Fruit fly (Drosophila melanogaster): ENCODE measurements around the gene Karybeta3.

Karybeta3 gene

DNA sequence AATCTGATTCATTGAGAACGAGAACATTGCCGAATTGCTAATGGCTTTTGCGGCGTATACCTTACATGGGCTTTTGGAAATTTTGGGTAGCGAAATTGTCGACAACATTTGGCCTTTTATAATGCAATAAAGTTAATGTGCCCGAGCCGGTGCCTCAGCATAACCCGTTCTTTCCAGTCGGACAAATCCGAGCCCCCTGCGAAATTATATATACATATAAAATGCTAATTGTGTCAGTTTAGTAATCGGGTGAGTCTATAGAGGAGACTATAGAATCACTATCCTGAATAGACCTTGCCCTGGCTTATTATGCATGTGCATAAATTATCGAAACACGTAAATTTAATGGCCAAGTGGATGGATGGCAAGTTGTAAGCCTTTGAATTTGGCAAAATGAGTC, 29.4 kb downstream of the Karybeta3 start:
- no peak for TF ChIP-seq CG34367 (tag; optimal IDR thresholded peaks at IDR 0.05)
- TF ChIP-seq Snoo (tag; optimal IDR thresholded peaks at IDR 0.05), result no peak
- TF ChIP-seq D1 (tag; optimal IDR thresholded peaks at IDR 0.05), result no peak
- no peak for TF ChIP-seq rn (GFP tag; IDR thresholded peaks at IDR 0.05)
- no peak for TF ChIP-seq CG9948 (tag; optimal IDR thresholded peaks at IDR 0.05)
- TF ChIP-seq CG10348 (GFP tag; IDR thresholded peaks at IDR 0.05), result no peak

DNA sequence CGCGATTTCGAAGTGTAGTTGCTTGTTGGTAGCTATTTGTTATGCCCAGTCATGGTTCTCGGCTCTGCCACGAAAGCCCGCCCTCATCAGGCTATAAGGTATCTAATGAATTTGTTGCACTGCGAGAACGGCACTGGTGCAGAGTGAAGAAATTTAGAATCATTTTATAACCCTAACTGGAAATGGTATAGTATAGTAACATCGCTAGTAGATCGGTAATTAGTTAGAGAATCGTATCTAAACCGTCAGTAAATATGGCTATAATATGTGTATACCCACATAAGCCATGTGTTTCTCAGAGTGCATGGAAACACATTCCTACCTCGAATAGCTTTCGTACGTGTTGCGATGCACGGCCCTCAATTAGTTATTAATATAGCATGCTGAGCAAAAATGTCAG, 38.2 kb downstream of the Karybeta3 start:
- TF ChIP-seq CG15710 (tag; optimal IDR thresholded peaks at IDR 0.05), result peak; percentile 35
- TF ChIP-seq CG14655 (GFP tag; optimal IDR thresholded peaks at IDR 0.05), result peak; percentile 85
- TF ChIP-seq CG32121 (GFP tag; IDR thresholded peaks at IDR 0.05), result peak; percentile 58
- peak; percentile 53 for TF ChIP-seq CG17806 (tag; optimal IDR thresholded peaks at IDR 0.05)
- TF ChIP-seq CG4496 (GFP tag; IDR thresholded peaks at IDR 0.05), result peak; percentile 80
- TF ChIP-seq Ets98B (GFP tag; IDR thresholded peaks at IDR 0.05), result peak; percentile 17; the same call in 1 of the 2 replicates
- no peak for TF ChIP-seq rn (GFP tag; IDR thresholded peaks at IDR 0.05)
- TF ChIP-seq CG8159 (tag; optimal IDR thresholded peaks at IDR 0.05), result peak; percentile 39
- no peak for TF ChIP-seq D1 (tag; optimal IDR thresholded peaks at IDR 0.05)
- peak; percentile 44 for TF ChIP-seq CG34367 (tag; optimal IDR thresholded peaks at IDR 0.05)
- peak; percentile 56 for TF ChIP-seq Pif1A (GFP tag; optimal IDR thresholded peaks at IDR 0.05)
- TF ChIP-seq EcR (GFP tag; optimal IDR thresholded peaks at IDR 0.05), result no peak
- no peak for TF ChIP-seq gl (tag; optimal IDR thresholded peaks at IDR 0.05)
- peak; percentile 56; the same call in 1 of the 2 replicates for TF ChIP-seq CG12605 (GFP tag; IDR thresholded peaks at IDR 0.05)
- TF ChIP-seq Pif1B (GFP tag; optimal IDR thresholded peaks at IDR 0.05), result peak; percentile 55
- peak; percentile 63 for TF ChIP-seq CG9948 (tag; optimal IDR thresholded peaks at IDR 0.05)
- TF ChIP-seq CG8301 (tag; optimal IDR thresholded peaks at IDR 0.05), result peak; percentile 80

DNA sequence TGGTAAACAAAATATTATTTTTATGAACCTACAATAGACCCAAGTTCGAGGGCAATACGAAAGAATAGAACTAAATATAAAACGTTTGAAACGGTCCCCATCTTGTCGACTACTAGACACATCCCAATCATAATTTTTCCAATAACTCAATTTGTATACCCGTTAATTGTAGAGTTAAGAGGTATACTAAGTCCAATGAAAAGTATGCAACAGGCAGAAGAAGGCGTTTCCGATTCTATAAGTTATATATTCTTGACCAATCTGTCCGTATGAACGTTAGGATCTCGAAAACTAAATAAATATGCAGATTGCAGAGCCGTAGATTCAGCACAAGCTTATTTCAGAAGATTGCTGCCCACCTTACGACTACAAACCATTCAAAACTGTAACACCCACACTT, 41.5 kb downstream of the Karybeta3 start, which contains the start of gene CG33927:
TSS of gene CG33927 (minus strand) at position 101 of the 400 bp plus-strand sequence.
- TF ChIP-seq gl (tag; optimal IDR thresholded peaks at IDR 0.05) (no peak), CG9948 (tag; optimal IDR thresholded peaks at IDR 0.05) (no peak), CG8301 (tag; optimal IDR thresholded peaks at IDR 0.05) (no peak), CG12605 (GFP tag; IDR thresholded peaks at IDR 0.05) (no peak), CG8159 (tag; optimal IDR thresholded peaks at IDR 0.05) (no peak), D1 (tag; optimal IDR thresholded peaks at IDR 0.05) (no peak)

DNA sequence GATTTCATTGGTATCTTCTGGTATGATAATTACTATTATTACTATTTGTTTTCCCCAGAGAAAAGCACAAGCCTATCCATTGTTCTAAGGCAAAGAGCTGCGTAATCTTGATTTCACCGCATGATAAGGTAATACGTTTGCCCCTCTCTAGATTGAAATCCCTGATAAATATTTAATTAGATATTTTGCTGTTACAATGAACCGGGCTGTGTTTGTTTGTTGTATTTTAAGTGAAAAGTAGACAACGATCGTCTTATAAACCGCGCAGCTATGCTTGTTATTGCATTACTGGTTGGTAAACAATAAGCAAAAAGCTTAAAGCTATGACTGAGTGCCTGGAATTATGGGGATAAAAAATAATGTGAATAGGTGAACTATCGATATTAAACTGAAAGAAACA, 45.8 kb downstream of the Karybeta3 start:
- TF ChIP-seq CG34367 (tag; optimal IDR thresholded peaks at IDR 0.05), result no peak
- TF ChIP-seq gl (tag; optimal IDR thresholded peaks at IDR 0.05), result no peak
- TF ChIP-seq CG10348 (GFP tag; IDR thresholded peaks at IDR 0.05), result no peak
